Fruit fly (Drosophila melanogaster) whole organism, embryonic: ENCODE measurements around the gene CG10550.

ENCODE experiments used
- Atf3 ChIP-seq: fragments of 200-800 bp; sonication (Bioruptor generic); optimal IDR thresholded peaks from 3 replicates; lab custom pipeline; 2016; ENCODE audit warnings: missing biosample characterization, missing genetic modification characterization
- Bgb ChIP-seq: fragments of 200-800 bp; sonication (Bioruptor generic); IDR thresholded peaks from 2 replicates; pipeline ENCODE4 v1.3.6; 2022; ENCODE audit warnings: missing biosample characterization, missing genetic modification characterization; ENCODE audit not compliant: partially characterized antibody
- CG10147 ChIP-seq: fragments of 200-800 bp; sonication (Bioruptor generic); optimal IDR thresholded peaks from 2 replicates; lab custom pipeline; 2019; ENCODE audit warnings: missing biosample characterization, mild to moderate bottlenecking, missing genetic modification characterization, moderate library complexity
- CG10543 ChIP-seq: fragments of 200-800 bp; sonication (Bioruptor generic); optimal IDR thresholded peaks from 3 replicates; lab custom pipeline; 2017; ENCODE audit warnings: missing biosample characterization, mild to moderate bottlenecking, missing genetic modification characterization, moderate library complexity
- CG11504 ChIP-seq: fragments of 200-800 bp; sonication (Bioruptor generic); optimal IDR thresholded peaks from 3 replicates; lab custom pipeline; 2019; ENCODE audit warnings: missing biosample characterization, mild to moderate bottlenecking, missing genetic modification characterization, moderate library complexity
- CG13287 ChIP-seq: fragments of 200-800 bp; sonication (Bioruptor generic); IDR thresholded peaks from 2 replicates; pipeline ENCODE4 v1.3.6; 2022; ENCODE audit warnings: missing biosample characterization, missing genetic modification characterization; ENCODE audit not compliant: partially characterized antibody
- CG14441 ChIP-seq: fragments of 200-800 bp; sonication (Bioruptor generic); IDR thresholded peaks from 2 replicates; pipeline ENCODE4 v1.3.6; 2022; ENCODE audit warnings: missing biosample characterization, missing genetic modification characterization
- CG15514 ChIP-seq: fragments of 200-800 bp; sonication (Bioruptor generic); optimal IDR thresholded peaks from 3 replicates; lab custom pipeline; 2017; ENCODE audit warnings: missing biosample characterization, missing genetic modification characterization, mild to moderate bottlenecking, moderate library complexity, missing genetic modification reagents
- CG17612 ChIP-seq: fragments of 200-800 bp; sonication (Bioruptor generic); IDR thresholded peaks from 2 replicates; pipeline ENCODE4 v1.3.6; 2022; ENCODE audit warnings: missing biosample characterization, missing genetic modification characterization
- CG2678 ChIP-seq: fragments of 200-800 bp; sonication (Bioruptor generic); optimal IDR thresholded peaks from 3 replicates; lab custom pipeline; 2019; ENCODE audit warnings: missing biosample characterization, mild to moderate bottlenecking, missing genetic modification characterization, moderate library complexity
- CG31365 ChIP-seq: fragments of 200-800 bp; sonication (Bioruptor generic); optimal IDR thresholded peaks from 2 replicates; lab custom pipeline; 2018; ENCODE audit warnings: missing biosample characterization, mild to moderate bottlenecking, missing genetic modification characterization
- CG3163 ChIP-seq: fragments of 200-800 bp; sonication (Bioruptor generic); optimal IDR thresholded peaks from 3 replicates; lab custom pipeline; 2016; ENCODE audit warnings: missing biosample characterization, missing genetic modification characterization
- CG34376 ChIP-seq: fragments of 200-800 bp; sonication (Bioruptor generic); optimal IDR thresholded peaks from 2 replicates; lab custom pipeline; 2018; ENCODE audit warnings: missing biosample characterization, mild to moderate bottlenecking, missing genetic modification characterization
- CG4617 ChIP-seq: fragments of 200-800 bp; sonication (Bioruptor generic); optimal IDR thresholded peaks from 3 replicates; lab custom pipeline; 2016; ENCODE audit warnings: missing biosample characterization, missing genetic modification characterization, borderline replicate concordance
- CG4820 ChIP-seq: fragments of 200-800 bp; sonication (Bioruptor generic); optimal IDR thresholded peaks from 3 replicates; lab custom pipeline; 2016; ENCODE audit warnings: missing biosample characterization, missing genetic modification characterization
- CG6272 ChIP-seq: fragments of 200-800 bp; sonication (Bioruptor generic); IDR thresholded peaks from 2 replicates; pipeline ENCODE4 v1.3.6; 2022; ENCODE audit warnings: missing biosample characterization, missing genetic modification characterization
- CG7987 ChIP-seq: fragments of 200-800 bp; sonication (Bioruptor generic); optimal IDR thresholded peaks from 2 replicates; lab custom pipeline; 2018; ENCODE audit warnings: missing biosample characterization, mild to moderate bottlenecking, missing genetic modification characterization, moderate library complexity
- CG8944 ChIP-seq: fragments of 200-800 bp; sonication (Bioruptor generic); optimal IDR thresholded peaks from 3 replicates; lab custom pipeline; 2016; ENCODE audit warnings: missing biosample characterization, missing genetic modification characterization
- CG9876 ChIP-seq: fragments of 200-800 bp; sonication (Bioruptor generic); optimal IDR thresholded peaks from 2 replicates; lab custom pipeline; 2016; ENCODE audit warnings: missing biosample characterization, missing genetic modification characterization
- Deaf1 ChIP-seq: fragments of 200-800 bp; optimal IDR thresholded peaks from 3 replicates; lab custom pipeline; 2019; ENCODE audit warnings: missing biosample characterization, mild to moderate bottlenecking, missing genetic modification characterization, moderate library complexity
- Dll ChIP-seq: fragments of 200-800 bp; sonication (Bioruptor generic); IDR thresholded peaks from 4 replicates; pipeline ENCODE4 v1.3.6; 2022; ENCODE audit warnings: missing biosample characterization, missing genetic modification characterization; ENCODE audit not compliant: partially characterized antibody
- Dref ChIP-seq: fragments of 200-800 bp; sonication (Bioruptor generic); IDR thresholded peaks from 2 replicates; pipeline ENCODE4 v1.3.6; 2022; ENCODE audit warnings: missing biosample characterization, missing genetic modification characterization
- Drgx ChIP-seq: fragments of 200-800 bp; sonication (Bioruptor generic); IDR thresholded peaks from 2 replicates; pipeline ENCODE4 v1.3.6; 2022; ENCODE audit warnings: missing biosample characterization, missing genetic modification characterization
- Elba2 ChIP-seq: fragments of 200-800 bp; sonication (Bioruptor generic); optimal IDR thresholded peaks from 3 replicates; lab custom pipeline; 2016; ENCODE audit warnings: missing biosample characterization, missing genetic modification characterization
- Fer2 ChIP-seq: fragments of 200-800 bp; sonication (Bioruptor generic); optimal IDR thresholded peaks from 2 replicates; lab custom pipeline; 2018; ENCODE audit warnings: missing biosample characterization, mild to moderate bottlenecking, missing genetic modification characterization, moderate library complexity
- H15 ChIP-seq: fragments of 200-800 bp; sonication (Bioruptor generic); IDR thresholded peaks from 3 replicates; pipeline ENCODE4 v1.3.6; 2022; ENCODE audit warnings: missing biosample characterization, missing genetic modification characterization
- HmgZ ChIP-seq: fragments of 200-800 bp; sonication (Bioruptor generic); optimal IDR thresholded peaks from 2 replicates; lab custom pipeline; 2018; ENCODE audit warnings: missing biosample characterization, mild to moderate bottlenecking, missing genetic modification characterization
- Lim3 ChIP-seq: fragments of 200-800 bp; sonication (Bioruptor generic); IDR thresholded peaks from 2 replicates; pipeline ENCODE4 v1.3.6; 2022; ENCODE audit warnings: missing biosample characterization, missing genetic modification characterization
- Med ChIP-seq: fragments of 200-800 bp; sonication (Bioruptor generic); peaks from one replicate; lab custom pipeline; 2016; ENCODE audit warnings: missing biosample characterization, missing genetic modification characterization, mild to moderate bottlenecking, inconsistent platforms, moderate library complexity
- NC2α ChIP-seq: fragments of 200-800 bp; sonication (Bioruptor generic); optimal IDR thresholded peaks from 2 replicates; lab custom pipeline; 2016; ENCODE audit warnings: missing biosample characterization, missing genetic modification characterization
- NFAT ChIP-seq: fragments of 200-800 bp; sonication (Bioruptor generic); IDR thresholded peaks from 2 replicates; pipeline ENCODE4 v1.3.6; 2022; ENCODE audit warnings: missing biosample characterization, missing genetic modification characterization
- Sox102F ChIP-seq: fragments of 200-800 bp; sonication (Bioruptor generic); optimal IDR thresholded peaks from 2 replicates; lab custom pipeline; 2018; ENCODE audit warnings: missing biosample characterization, mild to moderate bottlenecking, missing genetic modification characterization, moderate library complexity
- Trl ChIP-seq, 3 experiments: fragments of >200 bp in 2 of 3; fragments of 200-800 bp in 1 of 3; sonication (Bioruptor generic) in 1 of 3; optimal IDR thresholded peaks; 2 replicates in 1 of 3; 3 replicates in 2 of 3; lab custom pipeline; 2016 to 2017; ENCODE audit warnings: missing biosample characterization in 1 of 3, missing genetic modification characterization in 1 of 3
- Usf ChIP-seq: fragments of 200-800 bp; sonication (Bioruptor generic); optimal IDR thresholded peaks from 2 replicates; lab custom pipeline; 2017; ENCODE audit warnings: missing genotype, missing biosample characterization, missing genetic modification characterization
- al ChIP-seq: fragments of 200-800 bp; sonication (Bioruptor generic); IDR thresholded peaks from 2 replicates; pipeline ENCODE4 v1.3.6; 2022; ENCODE audit warnings: missing biosample characterization, missing genetic modification characterization
- bbx ChIP-seq: fragments of 200-800 bp; sonication (Bioruptor generic); IDR thresholded peaks from 2 replicates; pipeline ENCODE4 v1.3.6; 2022; ENCODE audit warnings: missing biosample characterization, missing genetic modification characterization; ENCODE audit not compliant: partially characterized antibody
- chif ChIP-seq, 2 experiments: fragments of 200-800 bp; sonication (Bioruptor generic); optimal IDR thresholded peaks; 3 replicates each; lab custom pipeline; 2016; ENCODE audit warnings: missing biosample characterization in 2 of 2, missing genetic modification characterization in 2 of 2
- chinmo ChIP-seq: fragments of 200-800 bp; sonication (Bioruptor generic); IDR thresholded peaks from 4 replicates; pipeline ENCODE4 v1.3.6; 2022; ENCODE audit warnings: missing biosample characterization, missing genetic modification characterization; ENCODE audit not compliant: partially characterized antibody
- crc ChIP-seq: fragments of 200-800 bp; sonication (Bioruptor generic); optimal IDR thresholded peaks from 2 replicates; lab custom pipeline; 2016; ENCODE audit warnings: missing biosample characterization, missing genetic modification characterization
- exex ChIP-seq: fragments of 200-800 bp; sonication (Bioruptor generic); optimal IDR thresholded peaks from 4 replicates; lab custom pipeline; 2018; ENCODE audit warnings: missing biosample characterization, mild to moderate bottlenecking, missing genetic modification characterization, moderate library complexity
- grn ChIP-seq: fragments of 200-800 bp; sonication (Bioruptor generic); optimal IDR thresholded peaks from 3 replicates; lab custom pipeline; 2017; ENCODE audit warnings: missing biosample characterization, missing genetic modification characterization
- hbn ChIP-seq: fragments of 200-800 bp; sonication (Bioruptor generic); IDR thresholded peaks from 2 replicates; pipeline ENCODE4 v1.3.6; 2022; ENCODE audit warnings: missing biosample characterization, missing genetic modification characterization; ENCODE audit not compliant: partially characterized antibody
- maf-S ChIP-seq: fragments of 200-800 bp; sonication (Bioruptor generic); optimal IDR thresholded peaks from 2 replicates; lab custom pipeline; 2016; ENCODE audit warnings: missing biosample characterization, missing genetic modification characterization
- pan ChIP-seq, 4 experiments: fragments of >200 bp in 3 of 4; fragments of 200-800 bp in 1 of 4; sonication (Bioruptor generic) in 1 of 4; optimal IDR thresholded peaks in 3 of 4; IDR thresholded peaks in 1 of 4; 2 replicates each; pipeline versions ENCODE4 v1.3.6 to Lab custom; 2017 to 2022; ENCODE audit warnings: missing biosample characterization in 2 of 4, missing genetic modification characterization in 2 of 4, mixed read lengths in 1 of 4
- row ChIP-seq: fragments of 200-800 bp; sonication (Bioruptor generic); IDR thresholded peaks from 3 replicates; pipeline ENCODE4 v1.3.6; 2022; ENCODE audit warnings: missing biosample characterization, missing genetic modification characterization
- sens ChIP-seq: fragments of 200-800 bp; sonication (Bioruptor generic); peaks from one replicate; lab custom pipeline; 2016; ENCODE audit warnings: missing biosample characterization, missing genetic modification characterization
- vvl ChIP-seq: fragments of 200-800 bp; sonication (Bioruptor generic); IDR thresholded peaks from 2 replicates; pipeline ENCODE4 v1.3.6; 2022; ENCODE audit warnings: missing biosample characterization, missing genetic modification characterization

Gene CG10550

DNA sequence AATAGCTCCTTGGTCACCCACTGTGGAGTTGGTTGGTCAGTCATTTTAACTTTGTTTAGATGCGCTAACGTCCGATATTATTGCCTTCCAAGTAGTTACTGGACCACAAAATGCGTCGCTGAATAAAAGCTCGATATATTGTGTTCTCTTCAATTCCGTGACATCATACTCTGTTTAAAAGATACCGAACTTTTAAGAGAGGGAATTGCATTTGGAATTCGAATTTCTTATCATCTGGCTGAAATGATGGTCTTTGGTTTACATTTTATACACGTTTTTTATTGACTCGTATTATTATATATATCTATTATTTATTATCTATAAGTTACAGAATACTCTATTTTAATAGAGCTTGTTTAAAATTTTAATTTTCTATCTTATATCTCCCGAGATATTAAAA is 22.9 kb upstream of the CG10550 start, which contains the start of gene CHKov2:
CHKov2 (minus strand) TSS at position 101 of the 400 bp plus-strand sequence.
- TF ChIP-seq CG11504 (tag; lab: Kevin White, UChicago) = no peak
- peak; percentile 55 for TF ChIP-seq CG3163
- no peak for TF ChIP-seq Dll (GFP tag; lab: Robert Waterston, UW)
- TF ChIP-seq Lim3 (GFP tag; lab: Robert Waterston, UW) = no peak
- TF ChIP-seq Trl (optimal IDR thresholded peaks at IDR 0.05; lab: Kevin White, UChicago) = peak in 1 of 2 experiments; percentile 11
- TF ChIP-seq Trl (GFP tag; optimal IDR thresholded peaks at IDR 0.05; lab: Kevin White, UChicago) = no peak
- no peak for TF ChIP-seq Usf
- TF ChIP-seq H15 (GFP tag; lab: Robert Waterston, UW) = no peak
- TF ChIP-seq maf-S (GFP tag; lab: Kevin White, UChicago) = no peak
- no peak for TF ChIP-seq crc (GFP tag; lab: Kevin White, UChicago)
- no peak for TF ChIP-seq CG4617
- no peak for TF ChIP-seq CG2678
- no peak for TF ChIP-seq Sox102F

DNA sequence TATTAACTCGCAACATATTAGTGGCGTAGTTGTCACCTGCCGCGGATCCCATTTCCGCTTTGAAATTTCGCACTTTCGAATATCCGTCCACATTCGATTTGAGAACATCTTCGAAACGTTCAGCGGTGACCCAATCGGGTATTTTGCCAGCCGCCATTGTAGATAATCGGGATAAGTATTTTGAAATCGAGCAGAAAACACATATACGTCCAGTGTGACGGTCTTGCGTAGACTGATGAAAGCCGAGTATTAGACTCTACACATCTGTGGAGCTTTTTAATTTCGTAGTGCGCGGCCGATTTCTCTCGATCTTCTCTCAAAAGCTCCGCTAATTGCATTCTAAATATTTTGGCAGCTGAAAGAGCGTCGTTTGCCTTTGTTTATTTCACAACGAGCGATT is 20.9 kb upstream of the CG10550 start, which contains the start of gene CHKov1:
CHKov1 (minus strand) TSS at position 238 of the 400 bp plus-strand sequence.
- no peak for TF ChIP-seq CG31365
- TF ChIP-seq al (GFP tag; lab: Robert Waterston, UW) = no peak
- TF ChIP-seq CG13287 (GFP tag; lab: Robert Waterston, UW) = peak; percentile 13; the same call in 1 of the 2 replicates
- no peak for TF ChIP-seq Fer2 (tag; lab: Kevin White, UChicago)
- 0 out of 4 replicates have a peak, but pooled peaks have one; percentile 40 for TF ChIP-seq chinmo (GFP tag; lab: Robert Waterston, UW)
- TF ChIP-seq CG8944 = no peak
- TF ChIP-seq Trl (optimal IDR thresholded peaks at IDR 0.05; lab: Kevin White, UChicago) = peak in 1 of 2 experiments; percentile 39
- no peak for TF ChIP-seq Trl (GFP tag; optimal IDR thresholded peaks at IDR 0.05; lab: Kevin White, UChicago)
- TF ChIP-seq CG7987 = peak; percentile 6
- TF ChIP-seq CG17612 (GFP tag; lab: Robert Waterston, UW) = 0 out of 2 replicates have a peak, but pooled peaks have one; percentile 17
- TF ChIP-seq exex (tag; lab: Kevin White, UChicago) = peak; percentile 41
- TF ChIP-seq Med (GFP tag; lab: Kevin White, UChicago) = peak; percentile 67
- TF ChIP-seq CG4820 (GFP tag; lab: Kevin White, UChicago) = no peak
- TF ChIP-seq Dref (GFP tag; lab: Robert Waterston, UW) = no peak
- TF ChIP-seq CG6272 (GFP tag; lab: Robert Waterston, UW) = no peak
- 0 out of 2 replicates have a peak, but pooled peaks have one; percentile 10 for TF ChIP-seq CG14441 (GFP tag; lab: Robert Waterston, UW)
- no peak for TF ChIP-seq NC2α (GFP tag; lab: Kevin White, UChicago)
- peak; percentile 26 for TF ChIP-seq HmgZ (tag; lab: Kevin White, UChicago)
- no peak for TF ChIP-seq Lim3 (GFP tag; lab: Robert Waterston, UW)
- peak; percentile 30; the same call in 1 of the 2 replicates for TF ChIP-seq Bgb (GFP tag; lab: Robert Waterston, UW)
- TF ChIP-seq CG10543 (GFP tag; lab: Kevin White, UChicago) = peak; percentile 11
- TF ChIP-seq bbx (GFP tag; lab: Robert Waterston, UW) = peak; percentile 39; the same call in 1 of the 2 replicates
- no peak for TF ChIP-seq chif (GFP tag; optimal IDR thresholded peaks at IDR 0.05; lab: Kevin White, UChicago)
- TF ChIP-seq CG15514 (GFP tag; lab: Kevin White, UChicago) = peak; percentile 24
- no peak for TF ChIP-seq Atf3
- peak; percentile 12 for TF ChIP-seq CG9876 (GFP tag; lab: Kevin White, UChicago)
- peak; percentile 39; the same call in 1 of the 2 replicates for TF ChIP-seq Drgx (GFP tag; lab: Robert Waterston, UW)
- TF ChIP-seq CG3163 = peak; percentile 44
- peak; percentile 47 for TF ChIP-seq sens (GFP tag; lab: Kevin White, UChicago)
- TF ChIP-seq row (GFP tag; lab: Robert Waterston, UW) = 0 out of 3 replicates have a peak, but pooled peaks have one; percentile 1
- TF ChIP-seq NFAT (GFP tag; lab: Robert Waterston, UW) = peak; percentile 23; the same call in 1 of the 2 replicates
- TF ChIP-seq CG34376 = peak; percentile 52
- 0 out of 2 replicates have a peak, but pooled peaks have one; percentile 21 for TF ChIP-seq vvl
- TF ChIP-seq grn (GFP tag; lab: Kevin White, UChicago) = peak; percentile 17
- TF ChIP-seq hbn (GFP tag; lab: Robert Waterston, UW) = no peak
- no peak for TF ChIP-seq CG10147 (GFP tag; lab: Kevin White, UChicago)
- no peak for TF ChIP-seq pan (optimal IDR thresholded peaks at IDR 0.05; lab: Kevin White, UChicago)
- peak in 1 of 2 experiments; percentile 11 for TF ChIP-seq pan (GFP tag; optimal IDR thresholded peaks at IDR 0.05 in 1 of 2, IDR thresholded peaks at IDR 0.05 in 1 of 2)
- no peak for TF ChIP-seq Elba2
- peak; percentile 50 for TF ChIP-seq Deaf1
